Fruit fly (Drosophila melanogaster): ENCODE measurements around the gene CG13116.

CG13116 gene

dm6 chr2L:9763212-9763869 lies 33.6 kb downstream of the CG13116 start, which contains the start of the genes Taf11 and und (continued):
- no peak for TF ChIP-seq wor (GFP tag; IDR thresholded peaks at IDR 0.05)
- peak; percentile 91 for TF ChIP-seq CG7928 (GFP tag; optimal IDR thresholded peaks at IDR 0.05)
- peak; percentile 25 for TF ChIP-seq CG10543 (GFP tag; optimal IDR thresholded peaks at IDR 0.05)
- no peak for TF ChIP-seq croc (GFP tag; conservative IDR thresholded peaks at IDR 0.05)
- no peak for TF ChIP-seq CG4282 (GFP tag; optimal IDR thresholded peaks at IDR 0.05)
- TF ChIP-seq luna (GFP tag; optimal IDR thresholded peaks at IDR 0.05), result no peak
- TF ChIP-seq Lhr (GFP tag; optimal IDR thresholded peaks at IDR 0.05), result peak; percentile 15
- TF ChIP-seq CG17385 (GFP tag; optimal IDR thresholded peaks at IDR 0.05), result peak; percentile 7
- TF ChIP-seq MESR4 (GFP tag; optimal IDR thresholded peaks at IDR 0.05), result peak; percentile 71
- no peak for TF ChIP-seq CG8281 (tag; optimal IDR thresholded peaks at IDR 0.05)
- TF ChIP-seq Ets65A (GFP tag), result peak; percentile 90
- peak; percentile 39 for TF ChIP-seq CG30403 (GFP tag; optimal IDR thresholded peaks at IDR 0.05)
- peak; percentile 49; the same call in 1 of the 2 replicates for TF ChIP-seq E2f2 (GFP tag; IDR thresholded peaks at IDR 0.05)
- TF ChIP-seq sr (GFP tag; IDR thresholded peaks at IDR 0.05), result no peak
- TF ChIP-seq CG6683 (GFP tag; optimal IDR thresholded peaks at IDR 0.05), result peak; percentile 18
- no peak for TF ChIP-seq tup (GFP tag; optimal IDR thresholded peaks at IDR 0.05)
- peak; percentile 57 for TF ChIP-seq CG12659 (GFP tag; optimal IDR thresholded peaks at IDR 0.05)
- TF ChIP-seq CG9932 (GFP tag; IDR thresholded peaks at IDR 0.05), result peak; percentile 65; the same call in 1 of the 2 replicates
- no peak for TF ChIP-seq Sry-β (GFP tag; optimal IDR thresholded peaks at IDR 0.05)
- peak; percentile 80 for TF ChIP-seq vnd (GFP tag; IDR thresholded peaks at IDR 0.05; ENCODE audit: partially characterized antibody)
- TF ChIP-seq mld (GFP tag; IDR thresholded peaks at IDR 0.05; ENCODE audit: partially characterized antibody), result no peak
- no peak for TF ChIP-seq ems (GFP tag; optimal IDR thresholded peaks at IDR 0.05)
- TF ChIP-seq CG15696 (tag; optimal IDR thresholded peaks at IDR 0.05), result peak; percentile 36
- no peak for TF ChIP-seq CG7786 (GFP tag; optimal IDR thresholded peaks at IDR 0.05)
- TF ChIP-seq CG6689 (GFP tag; IDR thresholded peaks at IDR 0.05), result no peak
- TF ChIP-seq Elba2 (GFP tag; optimal IDR thresholded peaks at IDR 0.05), result peak; percentile 13
- peak; percentile 26 for TF ChIP-seq HmgZ (tag; optimal IDR thresholded peaks at IDR 0.05)
- TF ChIP-seq CG3838 (GFP tag; optimal IDR thresholded peaks at IDR 0.05), result no peak
- TF ChIP-seq Trl (optimal IDR thresholded peaks at IDR 0.05), result no peak
- TF ChIP-seq Trl (GFP tag; optimal IDR thresholded peaks at IDR 0.05), result no peak
- TF ChIP-seq CG9215 (GFP tag; IDR thresholded peaks at IDR 0.05), result peak; percentile 48
- TF ChIP-seq CG3281 (GFP tag; optimal IDR thresholded peaks at IDR 0.05), result peak; percentile 60
- TF ChIP-seq CG16813 (GFP tag; IDR thresholded peaks at IDR 0.05; ENCODE audit: partially characterized antibody), result peak; percentile 81
- TF ChIP-seq CG17186 (GFP tag; optimal IDR thresholded peaks at IDR 0.05), result peak; percentile 19
- TF ChIP-seq CG16863 (GFP tag; optimal IDR thresholded peaks at IDR 0.05), result no peak
- TF ChIP-seq disco-r (GFP tag; optimal IDR thresholded peaks at IDR 0.05), result no peak
- peak; percentile 46 for TF ChIP-seq CG4617 (GFP tag; optimal IDR thresholded peaks at IDR 0.05; ENCODE audit: borderline replicate concordance)
- no peak for TF ChIP-seq CG15269 (tag; optimal IDR thresholded peaks at IDR 0.05)
- no peak for TF ChIP-seq CG2202 (tag; optimal IDR thresholded peaks at IDR 0.05)
- peak; percentile 44 for TF ChIP-seq tin (GFP tag; optimal IDR thresholded peaks at IDR 0.05)
- TF ChIP-seq Bgb (GFP tag; IDR thresholded peaks at IDR 0.05; ENCODE audit: partially characterized antibody), result peak; percentile 59
- no peak for TF ChIP-seq CTCF (GFP tag; optimal IDR thresholded peaks at IDR 0.05)
- no peak for TF ChIP-seq jing (GFP tag; optimal IDR thresholded peaks at IDR 0.05)
- peak; percentile 62 for TF ChIP-seq Dbx (GFP tag; IDR thresholded peaks at IDR 0.05)
- no peak for TF ChIP-seq kah (GFP tag; optimal IDR thresholded peaks at IDR 0.05)
- TF ChIP-seq amos (GFP tag; IDR thresholded peaks at IDR 0.05; ENCODE audit: partially characterized antibody), result peak; percentile 72
- peak; percentile 29 for TF ChIP-seq CG10979 (tag; optimal IDR thresholded peaks at IDR 0.05)
- TF ChIP-seq en (GFP tag; optimal IDR thresholded peaks at IDR 0.05), result no peak
- no peak for TF ChIP-seq CG32772 (GFP tag; IDR thresholded peaks at IDR 0.05)
- TF ChIP-seq so (GFP tag; IDR thresholded peaks at IDR 0.05), result no peak
